Worm (Caenorhabditis elegans) whole organism, L1 larva: ENCODE measurements around the gene F09C8.1.

Experiments used
- C16A3.4 ChIP-seq: fragments of 150-350 bp; optimal IDR thresholded peaks from 2 replicates; lab custom pipeline; 2014; ENCODE audit warnings: missing biosample characterization, missing genetic modification characterization
- F16B12.6 ChIP-seq: fragments of 150-350 bp; optimal IDR thresholded peaks from 2 replicates; lab custom pipeline; 2014; ENCODE audit warnings: missing biosample characterization, missing genetic modification characterization
- Y116A8C.19 ChIP-seq: sonication (generic microtip); optimal IDR thresholded peaks from 2 replicates; lab custom pipeline; 2016; ENCODE audit warnings: missing compliant biosample characterization, missing genetic modification characterization, borderline replicate concordance
- alr-1 ChIP-seq: fragments of 200-800 bp; sonication (Bioruptor generic); optimal IDR thresholded peaks from 2 replicates; lab custom pipeline; 2018; ENCODE audit warnings: borderline replicate concordance, mild to moderate bottlenecking, missing genetic modification characterization, missing compliant biosample characterization
- blmp-1 ChIP-seq: fragments of 150-350 bp; optimal IDR thresholded peaks from 2 replicates; lab custom pipeline; 2014; ENCODE audit warnings: missing biosample characterization, missing genetic modification characterization
- ceh-63 ChIP-seq: fragments of 200-800 bp; sonication (Bioruptor generic); optimal IDR thresholded peaks from 2 replicates; lab custom pipeline; 2018; ENCODE audit warnings: mild to moderate bottlenecking, missing genetic modification characterization, missing compliant biosample characterization
- ceh-8 ChIP-seq: fragments of 200-800 bp; sonication (Bioruptor generic); optimal IDR thresholded peaks from 2 replicates; lab custom pipeline; 2018; ENCODE audit warnings: mild to moderate bottlenecking, missing genetic modification characterization, moderate library complexity, missing compliant biosample characterization
- ceh-82 ChIP-seq, 3 experiments: fragments of 150-350 bp in 1 of 3; sonication (generic microtip) in 2 of 3; optimal IDR thresholded peaks; 2 replicates each; lab custom pipeline; 2014 to 2017; ENCODE audit warnings: missing biosample characterization in 3 of 3, missing genetic modification characterization in 3 of 3
- ceh-88 ChIP-seq: fragments of 200-800 bp; sonication (Bioruptor generic); IDR thresholded peaks from 2 replicates; pipeline ENCODE4 v1.3.6; 2022; ENCODE audit warnings: missing genetic modification characterization, missing compliant biosample characterization
- ces-1 ChIP-seq: fragments of 150-350 bp; optimal IDR thresholded peaks from 2 replicates; lab custom pipeline; 2014; ENCODE audit warnings: missing biosample characterization, missing genetic modification reagents, missing genetic modification characterization
- dpl-1 ChIP-seq, 3 experiments: fragments of 150-350 bp in 2 of 3; sonication (generic microtip) in 1 of 3; optimal IDR thresholded peaks; 2 replicates each; lab custom pipeline; 2014 to 2017; ENCODE audit warnings: missing biosample characterization in 3 of 3, missing genetic modification characterization in 3 of 3, missing genetic modification reagents in 3 of 3
- efl-3 ChIP-seq: fragments of 200-800 bp; sonication (Bioruptor generic); optimal IDR thresholded peaks from 2 replicates; lab custom pipeline; 2018; ENCODE audit warnings: mild to moderate bottlenecking, missing genetic modification characterization, missing compliant biosample characterization
- egl-13 ChIP-seq: sonication (generic microtip); optimal IDR thresholded peaks from 2 replicates; lab custom pipeline; 2016; ENCODE audit warnings: missing genotype, missing genetic modification reagents, missing genetic modification characterization, missing compliant biosample characterization
- elt-2 ChIP-seq: sonication (generic microtip); optimal IDR thresholded peaks from 2 replicates; lab custom pipeline; 2016; ENCODE audit warnings: missing genetic modification characterization, mild to moderate bottlenecking, inconsistent platforms, missing compliant biosample characterization, missing genetic modification reagents
- ets-5 ChIP-seq: fragments of 200-800 bp; sonication (Bioruptor generic); IDR thresholded peaks from 2 replicates; pipeline ENCODE4 v1.3.6; 2022; ENCODE audit warnings: missing genetic modification characterization, missing compliant biosample characterization
- fkh-10 ChIP-seq: sonication (generic microtip); optimal IDR thresholded peaks from 2 replicates; lab custom pipeline; 2017; ENCODE audit warnings: missing biosample characterization, missing genetic modification reagents, missing genetic modification characterization
- fkh-4 ChIP-seq: sonication (generic microtip); optimal IDR thresholded peaks from 2 replicates; lab custom pipeline; 2016; ENCODE audit warnings: missing compliant biosample characterization, missing genetic modification characterization, borderline replicate concordance
- fos-1 ChIP-seq: fragments of 150-350 bp; optimal IDR thresholded peaks from 2 replicates; lab custom pipeline; 2014; ENCODE audit warnings: missing biosample characterization, missing genetic modification characterization
- hlh-17 ChIP-seq: fragments of 200-800 bp; sonication (Bioruptor generic); optimal IDR thresholded peaks from 2 replicates; lab custom pipeline; 2018; ENCODE audit warnings: missing genetic modification characterization, mild to moderate bottlenecking, missing compliant biosample characterization, moderate library complexity, borderline replicate concordance
- hlh-4 ChIP-seq: sonication (generic microtip); optimal IDR thresholded peaks from 2 replicates; lab custom pipeline; 2016; ENCODE audit warnings: mild to moderate bottlenecking, missing genetic modification characterization, missing compliant biosample characterization
- irx-1 ChIP-seq: sonication (generic microtip); optimal IDR thresholded peaks from 2 replicates; lab custom pipeline; 2016; ENCODE audit warnings: missing genetic modification characterization, missing compliant biosample characterization
- jun-1 ChIP-seq: fragments of 150-350 bp; optimal IDR thresholded peaks from 2 replicates; lab custom pipeline; 2014; ENCODE audit warnings: missing biosample characterization, missing genetic modification reagents, missing genetic modification characterization
- lin-13 ChIP-seq: fragments of 150-350 bp; optimal IDR thresholded peaks from 2 replicates; lab custom pipeline; 2014; ENCODE audit warnings: missing biosample characterization, missing genetic modification reagents, missing genetic modification characterization
- lin-35 ChIP-seq, 2 experiments: fragments of 150-350 bp; optimal IDR thresholded peaks; 2 replicates each; lab custom pipeline; 2014; ENCODE audit warnings: missing biosample characterization in 2 of 2, missing genetic modification characterization in 2 of 2, missing genetic modification reagents in 2 of 2
- lin-39 ChIP-seq: fragments of 150-350 bp; optimal IDR thresholded peaks from 2 replicates; lab custom pipeline; 2014; ENCODE audit warnings: missing biosample characterization, missing genetic modification reagents, missing genetic modification characterization
- lir-3 ChIP-seq: sonication (generic microtip); optimal IDR thresholded peaks from 2 replicates; lab custom pipeline; 2016; ENCODE audit warnings: mild to moderate bottlenecking, missing genetic modification characterization, moderate library complexity, missing compliant biosample characterization; ENCODE audit not compliant: poor library complexity
- mdl-1 ChIP-seq, 2 experiments: fragments of 150-350 bp; optimal IDR thresholded peaks; 2 replicates each; lab custom pipeline; 2014 to 2017; ENCODE audit warnings: missing biosample characterization in 2 of 2, missing genetic modification characterization in 2 of 2, inconsistent platforms in 1 of 2
- mep-1 ChIP-seq: fragments of 150-350 bp; optimal IDR thresholded peaks from 2 replicates; lab custom pipeline; 2014; ENCODE audit warnings: missing biosample characterization, missing genetic modification characterization
- nhr-11 ChIP-seq: fragments of 150-350 bp; optimal IDR thresholded peaks from 2 replicates; lab custom pipeline; 2014; ENCODE audit warnings: missing biosample characterization, missing genetic modification characterization
- nhr-20 ChIP-seq: sonication (generic microtip); optimal IDR thresholded peaks from 2 replicates; lab custom pipeline; 2016; ENCODE audit warnings: mild to moderate bottlenecking, missing genetic modification characterization, missing compliant biosample characterization
- nhr-237 ChIP-seq: fragments of 150-350 bp; optimal IDR thresholded peaks from 2 replicates; lab custom pipeline; 2014; ENCODE audit warnings: missing biosample characterization, missing genetic modification characterization
- nhr-47 ChIP-seq: sonication (generic microtip); optimal IDR thresholded peaks from 2 replicates; lab custom pipeline; 2016; ENCODE audit warnings: mild to moderate bottlenecking, missing genetic modification characterization, moderate library complexity, missing compliant biosample characterization
- nhr-76 ChIP-seq: sonication (generic microtip); optimal IDR thresholded peaks from 2 replicates; lab custom pipeline; 2017; ENCODE audit warnings: missing biosample characterization, missing genetic modification characterization
- nhr-77 ChIP-seq: fragments of 150-350 bp; optimal IDR thresholded peaks from 2 replicates; lab custom pipeline; 2014; ENCODE audit warnings: missing biosample characterization, missing genetic modification characterization
- nhr-85 ChIP-seq: sonication (generic microtip); peaks from one replicate; lab custom pipeline; 2016; ENCODE audit warnings: missing genetic modification characterization, inconsistent platforms, missing compliant biosample characterization
- nhr-90 ChIP-seq: sonication (generic microtip); optimal IDR thresholded peaks from 2 replicates; lab custom pipeline; 2016; ENCODE audit warnings: mild to moderate bottlenecking, missing genetic modification characterization, missing compliant biosample characterization; ENCODE audit not compliant: poor library complexity
- pag-3 ChIP-seq: sonication (generic microtip); optimal IDR thresholded peaks from 2 replicates; lab custom pipeline; 2017; ENCODE audit warnings: missing genetic modification characterization, mild to moderate bottlenecking, missing compliant biosample characterization, antibody characterized with exemption, borderline replicate concordance; ENCODE audit not compliant: insufficient read depth
- pqm-1 ChIP-seq: sonication (generic microtip); optimal IDR thresholded peaks from 3 replicates; lab custom pipeline; 2017; ENCODE audit warnings: missing biosample characterization, missing genetic modification characterization
- rnt-1 ChIP-seq: sonication (generic microtip); optimal IDR thresholded peaks from 2 replicates; lab custom pipeline; 2016; ENCODE audit warnings: mild to moderate bottlenecking, missing genetic modification characterization, moderate library complexity, missing compliant biosample characterization
- skn-1 ChIP-seq: fragments of 150-350 bp; optimal IDR thresholded peaks from 2 replicates; lab custom pipeline; 2014; ENCODE audit warnings: missing biosample characterization, missing genetic modification characterization
- sox-4 ChIP-seq: sonication (generic microtip); optimal IDR thresholded peaks from 2 replicates; lab custom pipeline; 2016; ENCODE audit warnings: missing genetic modification characterization, missing compliant biosample characterization
- sup-37 ChIP-seq: fragments of 200-800 bp; sonication (Bioruptor generic); optimal IDR thresholded peaks from 2 replicates; lab custom pipeline; 2018; ENCODE audit warnings: mild to moderate bottlenecking, missing genetic modification characterization, missing compliant biosample characterization
- swsn-7 ChIP-seq: sonication (generic microtip); optimal IDR thresholded peaks from 2 replicates; lab custom pipeline; 2016; ENCODE audit warnings: missing genetic modification characterization, missing compliant biosample characterization
- tlp-1 ChIP-seq: fragments of 150-350 bp; optimal IDR thresholded peaks from 2 replicates; lab custom pipeline; 2014; ENCODE audit warnings: missing biosample characterization, missing genetic modification characterization
- unc-130 ChIP-seq: fragments of 150-350 bp; optimal IDR thresholded peaks from 2 replicates; lab custom pipeline; 2017; ENCODE audit warnings: missing biosample characterization, missing genetic modification characterization, inconsistent platforms
- unc-30 ChIP-seq: sonication (generic microtip); optimal IDR thresholded peaks from 2 replicates; lab custom pipeline; 2017; ENCODE audit warnings: missing biosample characterization, missing genetic modification characterization
- unc-98 ChIP-seq: fragments of 200-800 bp; sonication (Bioruptor generic); IDR thresholded peaks from 2 replicates; pipeline ENCODE4 v1.3.6; 2022; ENCODE audit warnings: missing genetic modification characterization, missing compliant biosample characterization
- vab-15 ChIP-seq: sonication (generic microtip); optimal IDR thresholded peaks from 2 replicates; lab custom pipeline; 2017; ENCODE audit warnings: missing genotype, mild to moderate bottlenecking, missing genetic modification characterization, missing compliant biosample characterization
- zip-4 ChIP-seq: fragments of 200-800 bp; sonication (Bioruptor generic); optimal IDR thresholded peaks from 2 replicates; lab custom pipeline; 2018; ENCODE audit warnings: mild to moderate bottlenecking, missing genetic modification characterization, moderate library complexity, missing compliant biosample characterization
- ztf-4 ChIP-seq: fragments of 150-350 bp; optimal IDR thresholded peaks from 2 replicates; lab custom pipeline; 2014; ENCODE audit warnings: missing biosample characterization, missing genetic modification characterization

The F09C8.1 gene

DNA sequence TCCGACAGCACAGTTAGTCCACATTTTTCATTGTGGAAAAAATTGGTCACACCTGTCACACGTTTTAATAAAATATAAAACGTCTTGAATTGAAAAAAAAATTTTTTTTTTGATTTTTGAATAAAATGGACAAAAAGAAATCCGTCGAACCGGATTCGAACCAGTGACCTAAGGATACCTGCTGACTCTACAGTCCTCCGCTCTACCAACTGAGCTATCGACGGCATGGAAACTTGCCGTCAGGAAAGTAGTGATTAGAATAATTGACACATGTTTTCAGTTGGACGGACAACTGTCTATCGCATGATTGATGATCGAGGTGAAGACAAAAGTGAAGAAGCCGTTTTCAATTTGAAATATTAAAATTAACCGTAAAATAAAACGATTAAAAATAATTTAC is 44.8 kb upstream of the F09C8.1 start:
- TF ChIP-seq skn-1 = no peak
- no peak for TF ChIP-seq fkh-4 (tag; lab: Kevin White, UChicago)
- TF ChIP-seq ceh-63 (GFP tag; lab: Kevin White, UChicago) = no peak
- no peak for TF ChIP-seq ceh-82 (tag; optimal IDR thresholded peaks at IDR 0.05; lab: Kevin White, UChicago)
- TF ChIP-seq alr-1 (tag; lab: Kevin White, UChicago) = no peak
- no peak for TF ChIP-seq dpl-1 (GFP tag; optimal IDR thresholded peaks at IDR 0.05; lab: Kevin White, UChicago)
- TF ChIP-seq nhr-77 (tag; lab: Kevin White, UChicago) = no peak
- TF ChIP-seq irx-1 (tag; lab: Kevin White, UChicago) = no peak
- no peak for TF ChIP-seq zip-4 (GFP tag; lab: Kevin White, UChicago)
- TF ChIP-seq unc-130 = no peak
- TF ChIP-seq vab-15 = no peak
- no peak for TF ChIP-seq hlh-17 (GFP tag; lab: Kevin White, UChicago)
- no peak for TF ChIP-seq ets-5 (GFP tag; lab: Robert Waterston, UW)
- TF ChIP-seq tlp-1 (tag; lab: Kevin White, UChicago) = no peak
- no peak for TF ChIP-seq egl-13

DNA sequence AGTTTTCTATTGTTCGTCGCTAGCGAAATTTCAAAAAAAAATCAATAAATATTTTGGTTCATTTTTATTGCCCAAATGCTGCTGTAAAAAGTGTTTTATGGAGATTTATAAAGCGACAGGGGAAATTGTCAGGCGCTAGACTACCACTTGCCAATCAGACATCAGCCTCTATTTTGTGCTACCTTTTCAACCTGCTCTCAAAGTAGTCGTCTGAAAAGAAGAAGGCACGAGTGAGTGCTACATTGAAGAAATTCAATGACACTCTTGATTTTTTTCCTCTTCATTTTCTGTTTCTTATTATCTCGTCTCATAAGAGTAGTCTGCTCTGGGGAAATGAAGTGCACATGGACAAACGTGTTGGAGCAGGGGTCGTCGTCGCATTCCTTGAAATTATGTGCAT is 42.6 kb upstream of the F09C8.1 start:
- TF ChIP-seq nhr-47 (tag; lab: Kevin White, UChicago) (peak; percentile 94), nhr-20 (tag; lab: Kevin White, UChicago) (peak; percentile 73), ztf-4 (tag; lab: Kevin White, UChicago) (no peak), tlp-1 (tag; lab: Kevin White, UChicago) (no peak), rnt-1 (tag; lab: Kevin White, UChicago) (peak; percentile 37), pqm-1 (tag; lab: Kevin White, UChicago) (no peak), efl-3 (GFP tag; lab: Kevin White, UChicago) (peak; percentile 37), pag-3 (no peak), nhr-237 (tag; lab: Kevin White, UChicago) (peak; percentile 68), ets-5 (GFP tag; lab: Robert Waterston, UW) (no peak), nhr-85 (peak; percentile 77), lin-39 (tag; lab: Kevin White, UChicago) (peak; percentile 79), unc-30 (tag; lab: Kevin White, UChicago) (no peak), sox-4 (tag; lab: Kevin White, UChicago) (peak; percentile 82), fkh-10 (GFP tag; lab: Kevin White, UChicago) (peak; percentile 90), lin-13 (GFP tag; lab: Kevin White, UChicago) (peak; percentile 32), elt-2 (peak; percentile 63), lir-3 (tag; lab: Kevin White, UChicago) (no peak), ces-1 (GFP tag; lab: Kevin White, UChicago) (no peak), blmp-1 (tag; lab: Kevin White, UChicago) (peak; percentile 33), swsn-7 (tag; lab: Kevin White, UChicago) (peak; percentile 70), sup-37 (GFP tag; lab: Kevin White, UChicago) (peak; percentile 62), jun-1 (tag; lab: Kevin White, UChicago) (peak; percentile 76), unc-98 (GFP tag; lab: Robert Waterston, UW) (no peak), nhr-90 (tag; lab: Kevin White, UChicago) (peak; percentile 80), C16A3.4 (peak; percentile 81), ceh-88 (GFP tag; lab: Robert Waterston, UW) (peak; percentile 55), fos-1 (peak; percentile 45), nhr-76 (tag; lab: Kevin White, UChicago) (no peak), mep-1 (peak; percentile 58), lin-35 (GFP tag; optimal IDR thresholded peaks at IDR 0.05; lab: Kevin White, UChicago) (peak in 1 of 2 experiments; percentile 71), nhr-11 (tag; lab: Kevin White, UChicago) (peak; percentile 56), zip-4 (GFP tag; lab: Kevin White, UChicago) (peak; percentile 43), Y116A8C.19 (tag; lab: Kevin White, UChicago) (no peak), F16B12.6 (tag; lab: Kevin White, UChicago) (no peak), ceh-8 (GFP tag; lab: Kevin White, UChicago) (peak; percentile 41), hlh-4 (tag; lab: Kevin White, UChicago) (no peak), hlh-17 (GFP tag; lab: Kevin White, UChicago) (no peak), fkh-4 (tag; lab: Kevin White, UChicago) (peak; percentile 3), mdl-1 (tag; optimal IDR thresholded peaks at IDR 0.05; lab: Kevin White, UChicago) (peak in 1 of 2 experiments; percentile 36)
